Fruit fly (Drosophila melanogaster) whole organism, embryonic: ENCODE data around the gene roq.
A peak's percentile ranks its signal among the peaks of the same experiment; 100 is the strongest.

Experiments used
- CG11398 ChIP-seq: fragments of 200-800 bp; sonication (Bioruptor generic); optimal IDR thresholded peaks from 2 replicates; lab custom pipeline; 2016; ENCODE audit warnings: missing biosample characterization, missing genetic modification characterization
- CG11560 ChIP-seq: fragments of 200-800 bp; sonication (Bioruptor generic); IDR thresholded peaks from 3 replicates; pipeline ENCODE4 v1.3.6; 2022; ENCODE audit warnings: missing biosample characterization, missing genetic modification characterization
- CG12391 ChIP-seq: fragments of 200-800 bp; sonication (Bioruptor generic); optimal IDR thresholded peaks from 3 replicates; lab custom pipeline; 2018; ENCODE audit warnings: missing biosample characterization, mild to moderate bottlenecking, missing genetic modification characterization, moderate library complexity
- CG12769 ChIP-seq: fragments of 200-800 bp; sonication (Bioruptor generic); optimal IDR thresholded peaks from 2 replicates; lab custom pipeline; 2019; ENCODE audit warnings: missing biosample characterization, mild to moderate bottlenecking, missing genetic modification characterization, moderate library complexity
- CG15601 ChIP-seq: fragments of 200-800 bp; sonication (Bioruptor generic); optimal IDR thresholded peaks from 3 replicates; lab custom pipeline; 2019; ENCODE audit warnings: missing biosample characterization, mild to moderate bottlenecking, missing genetic modification characterization, moderate library complexity
- CG17361 ChIP-seq: fragments of 200-800 bp; sonication (Bioruptor generic); IDR thresholded peaks from 3 replicates; pipeline ENCODE4 v1.3.6; 2022; ENCODE audit warnings: missing biosample characterization, missing genetic modification characterization
- CG2875 ChIP-seq: fragments of 200-800 bp; sonication (Bioruptor generic); optimal IDR thresholded peaks from 2 replicates; lab custom pipeline; 2017; ENCODE audit warnings: missing biosample characterization, mild to moderate bottlenecking, missing genetic modification characterization, missing genetic modification reagents
- CG33213 ChIP-seq: fragments of 200-800 bp; sonication (Bioruptor generic); optimal IDR thresholded peaks from 3 replicates; lab custom pipeline; 2016; ENCODE audit warnings: missing biosample characterization, missing genetic modification characterization
- CG3838 ChIP-seq: fragments of 200-800 bp; sonication (Bioruptor generic); optimal IDR thresholded peaks from 3 replicates; lab custom pipeline; 2016; ENCODE audit warnings: missing biosample characterization, missing genetic modification characterization
- CG6254 ChIP-seq: fragments of 200-800 bp; sonication (Bioruptor generic); optimal IDR thresholded peaks from 3 replicates; lab custom pipeline; 2017; ENCODE audit warnings: mild to moderate bottlenecking, missing biosample characterization, missing genetic modification reagents, missing genetic modification characterization
- CG6654 ChIP-seq: fragments of 200-800 bp; sonication (Bioruptor generic); optimal IDR thresholded peaks from 2 replicates; lab custom pipeline; 2017; ENCODE audit warnings: missing biosample characterization, mild to moderate bottlenecking, missing genetic modification characterization
- CG6765 ChIP-seq: fragments of 200-800 bp; sonication (Bioruptor generic); optimal IDR thresholded peaks from 3 replicates; lab custom pipeline; 2017; ENCODE audit warnings: missing biosample characterization, mild to moderate bottlenecking, missing genetic modification characterization
- CG7271 ChIP-seq: fragments of 200-800 bp; sonication (Bioruptor generic); optimal IDR thresholded peaks from 2 replicates; lab custom pipeline; 2018; ENCODE audit warnings: missing biosample characterization, mild to moderate bottlenecking, missing genetic modification characterization, moderate library complexity
- CG7963 ChIP-seq: fragments of 200-800 bp; sonication (Bioruptor generic); IDR thresholded peaks from 3 replicates; pipeline ENCODE4 v1.3.6; 2022; ENCODE audit warnings: missing biosample characterization, missing genetic modification characterization; ENCODE audit not compliant: partially characterized antibody
- CG9437 ChIP-seq: fragments of 200-800 bp; sonication (Bioruptor generic); optimal IDR thresholded peaks from 2 replicates; lab custom pipeline; 2018; ENCODE audit warnings: missing biosample characterization, mild to moderate bottlenecking, missing genetic modification characterization
- Chrac-16 ChIP-seq: fragments of 200-800 bp; sonication (Bioruptor generic); optimal IDR thresholded peaks from 3 replicates; lab custom pipeline; 2016; ENCODE audit warnings: missing biosample characterization, missing genetic modification characterization
- CoRest ChIP-seq: fragments of 200-800 bp; sonication (Bioruptor generic); optimal IDR thresholded peaks from 3 replicates; lab custom pipeline; 2018; ENCODE audit warnings: missing biosample characterization, mild to moderate bottlenecking, missing genetic modification characterization, moderate library complexity
- D ChIP-seq, 2 experiments: fragments of 200-800 bp in 1 of 2; fragments of >200 bp in 1 of 2; sonication (Bioruptor generic) in 1 of 2; optimal IDR thresholded peaks; 2 replicates in 1 of 2; 3 replicates in 1 of 2; lab custom pipeline; 2017; ENCODE audit warnings: mild to moderate bottlenecking in 1 of 2, missing biosample characterization in 1 of 2, missing genetic modification characterization in 1 of 2, missing genetic modification reagents in 1 of 2
- E2f2 ChIP-seq: fragments of 200-800 bp; sonication (Bioruptor generic); IDR thresholded peaks from 2 replicates; pipeline ENCODE4 v1.3.6; 2022; ENCODE audit warnings: missing biosample characterization, missing genetic modification characterization
- Fer2 ChIP-seq: fragments of 200-800 bp; sonication (Bioruptor generic); optimal IDR thresholded peaks from 2 replicates; lab custom pipeline; 2018; ENCODE audit warnings: missing biosample characterization, mild to moderate bottlenecking, missing genetic modification characterization, moderate library complexity
- Hmr ChIP-seq: fragments of 200-800 bp; sonication (Bioruptor generic); optimal IDR thresholded peaks from 3 replicates; lab custom pipeline; 2017; ENCODE audit warnings: mild to moderate bottlenecking, missing biosample characterization, missing genetic modification reagents, missing genetic modification characterization
- Kr ChIP-seq: fragments of 200-800 bp; sonication (Bioruptor generic); optimal IDR thresholded peaks from 2 replicates; lab custom pipeline; 2017; ENCODE audit warnings: missing biosample characterization, mild to moderate bottlenecking, missing genetic modification characterization
- Lim3 ChIP-seq: fragments of 200-800 bp; sonication (Bioruptor generic); IDR thresholded peaks from 2 replicates; pipeline ENCODE4 v1.3.6; 2022; ENCODE audit warnings: missing biosample characterization, missing genetic modification characterization
- Oaz ChIP-seq: fragments of 200-800 bp; sonication (Bioruptor generic); IDR thresholded peaks from 2 replicates; pipeline ENCODE4 v1.3.6; 2022; ENCODE audit warnings: missing biosample characterization, missing genetic modification characterization
- Opbp ChIP-seq: fragments of 200-800 bp; sonication (Bioruptor generic); IDR thresholded peaks from 3 replicates; pipeline ENCODE4 v1.3.6; 2022; ENCODE audit warnings: missing biosample characterization, missing genetic modification characterization; ENCODE audit not compliant: partially characterized antibody
- Optix ChIP-seq: fragments of 200-800 bp; sonication (Bioruptor generic); IDR thresholded peaks from 3 replicates; pipeline ENCODE4 v1.3.6; 2022; ENCODE audit warnings: missing biosample characterization, missing genetic modification characterization
- ab ChIP-seq: fragments of 200-800 bp; sonication (Bioruptor generic); optimal IDR thresholded peaks from 2 replicates; lab custom pipeline; 2016; ENCODE audit warnings: missing biosample characterization, missing genetic modification characterization
- ase ChIP-seq: fragments of 200-800 bp; sonication (Bioruptor generic); IDR thresholded peaks from 3 replicates; pipeline ENCODE4 v1.3.6; 2022; ENCODE audit warnings: missing biosample characterization, missing genetic modification characterization
- bowl ChIP-seq: fragments of 200-800 bp; sonication (Bioruptor generic); IDR thresholded peaks from 2 replicates; pipeline ENCODE4 v1.3.6; 2022; ENCODE audit warnings: missing biosample characterization, missing genetic modification characterization
- corto ChIP-seq: fragments of 200-800 bp; sonication (Bioruptor generic); optimal IDR thresholded peaks from 2 replicates; lab custom pipeline; 2016; ENCODE audit warnings: missing biosample characterization, mild to moderate bottlenecking, missing genetic modification characterization, moderate library complexity
- croc ChIP-seq: fragments of 200-800 bp; sonication (Bioruptor generic); conservative IDR thresholded peaks from 3 replicates; pipeline ENCODE4 v1.3.6; 2022; ENCODE audit warnings: missing biosample characterization, missing genetic modification characterization
- cwo ChIP-seq: fragments of 200-800 bp; sonication (Bioruptor generic); optimal IDR thresholded peaks from 3 replicates; lab custom pipeline; 2017; ENCODE audit warnings: missing biosample characterization, missing genetic modification characterization, mild to moderate bottlenecking, moderate library complexity, missing genetic modification reagents
- dan ChIP-seq: fragments of 200-800 bp; sonication (Bioruptor generic); IDR thresholded peaks from 2 replicates; pipeline ENCODE4 v1.3.6; 2022; ENCODE audit warnings: missing biosample characterization, missing genetic modification characterization
- dimm ChIP-seq: fragments of 200-800 bp; sonication (Bioruptor generic); IDR thresholded peaks from 2 replicates; pipeline ENCODE4 v1.3.6; 2022; ENCODE audit warnings: missing biosample characterization, missing genetic modification characterization
- disco-r ChIP-seq: fragments of 200-800 bp; sonication (Bioruptor generic); optimal IDR thresholded peaks from 2 replicates; lab custom pipeline; 2016; ENCODE audit warnings: missing biosample characterization, missing genetic modification characterization
- dysf ChIP-seq: fragments of 200-800 bp; sonication (Bioruptor generic); IDR thresholded peaks from 3 replicates; pipeline ENCODE4 v1.3.6; 2022; ENCODE audit warnings: missing biosample characterization, missing genetic modification characterization
- exex ChIP-seq: fragments of 200-800 bp; sonication (Bioruptor generic); optimal IDR thresholded peaks from 4 replicates; lab custom pipeline; 2018; ENCODE audit warnings: missing biosample characterization, mild to moderate bottlenecking, missing genetic modification characterization, moderate library complexity
- insv ChIP-seq, 2 experiments: fragments of 200-800 bp; sonication (Bioruptor generic); optimal IDR thresholded peaks; 3 replicates each; lab custom pipeline; 2016 to 2018; ENCODE audit warnings: missing biosample characterization in 2 of 2, missing genetic modification characterization in 2 of 2
- jing ChIP-seq: fragments of 200-800 bp; sonication (Bioruptor generic); optimal IDR thresholded peaks from 2 replicates; lab custom pipeline; 2018; ENCODE audit warnings: missing biosample characterization, mild to moderate bottlenecking, missing genetic modification characterization
- lola ChIP-seq, 3 experiments: fragments of >200 bp in 2 of 3; fragments of 200-800 bp in 1 of 3; sonication (Bioruptor generic) in 1 of 3; optimal IDR thresholded peaks; 2 replicates each; lab custom pipeline; 2017 to 2019; ENCODE audit warnings: missing biosample characterization in 3 of 3, missing genetic modification characterization in 3 of 3, mild to moderate bottlenecking in 1 of 3, moderate library complexity in 1 of 3
- luna ChIP-seq: fragments of 200-800 bp; sonication (Bioruptor generic); optimal IDR thresholded peaks from 2 replicates; lab custom pipeline; 2016; ENCODE audit warnings: missing biosample characterization, missing genetic modification characterization
- nmo ChIP-seq: fragments of 200-800 bp; sonication (Bioruptor generic); optimal IDR thresholded peaks from 2 replicates; lab custom pipeline; 2018; ENCODE audit warnings: missing biosample characterization, mild to moderate bottlenecking, missing genetic modification characterization, moderate library complexity
- pho ChIP-seq: fragments of 200-800 bp; sonication (Bioruptor generic); optimal IDR thresholded peaks from 2 replicates; lab custom pipeline; 2016; ENCODE audit warnings: missing biosample characterization, missing genetic modification characterization
- ranshi ChIP-seq: fragments of 200-800 bp; sonication (Bioruptor generic); IDR thresholded peaks from 2 replicates; pipeline ENCODE4 v1.3.6; 2022; ENCODE audit warnings: missing biosample characterization, missing genetic modification characterization
- row ChIP-seq: fragments of 200-800 bp; sonication (Bioruptor generic); IDR thresholded peaks from 3 replicates; pipeline ENCODE4 v1.3.6; 2022; ENCODE audit warnings: missing biosample characterization, missing genetic modification characterization
- sens ChIP-seq: fragments of 200-800 bp; sonication (Bioruptor generic); peaks from one replicate; lab custom pipeline; 2016; ENCODE audit warnings: missing biosample characterization, missing genetic modification characterization
- sens-2 ChIP-seq: fragments of 200-800 bp; sonication (Bioruptor generic); IDR thresholded peaks from 2 replicates; pipeline ENCODE4 v1.3.6; 2022; ENCODE audit warnings: missing biosample characterization, missing genetic modification characterization
- sna ChIP-seq: fragments of 200-800 bp; sonication (Bioruptor generic); IDR thresholded peaks from 2 replicates; pipeline ENCODE4 v1.3.6; 2022; ENCODE audit warnings: missing biosample characterization, missing genetic modification characterization; ENCODE audit not compliant: partially characterized antibody
- trem ChIP-seq: fragments of 200-800 bp; optimal IDR thresholded peaks from 3 replicates; lab custom pipeline; 2019; ENCODE audit warnings: missing biosample characterization, mild to moderate bottlenecking, missing genetic modification characterization, moderate library complexity

roq gene

dm6 chr3L:16410234-16411119, 32.1 kb upstream of the roq start (continued):
- TF ChIP-seq pho (GFP tag; lab: Kevin White, UChicago) = no peak
- no peak for TF ChIP-seq dimm
- TF ChIP-seq CG9437 = no peak
- TF ChIP-seq trem = no peak
- TF ChIP-seq CG12391 = no peak
- TF ChIP-seq row (GFP tag; lab: Robert Waterston, UW) = peak; percentile 16; the same call in 1 of the 3 replicates
- TF ChIP-seq sna = no peak
- TF ChIP-seq Kr (GFP tag; lab: Kevin White, UChicago) = peak; percentile 89
- TF ChIP-seq D (optimal IDR thresholded peaks at IDR 0.05; lab: Kevin White, UChicago) = peak; percentile 69
- TF ChIP-seq D (GFP tag; optimal IDR thresholded peaks at IDR 0.05; lab: Kevin White, UChicago) = no peak
- no peak for TF ChIP-seq lola (GFP tag; optimal IDR thresholded peaks at IDR 0.05; lab: Kevin White, UChicago)
- TF ChIP-seq CG6254 (GFP tag; lab: Kevin White, UChicago) = no peak
- TF ChIP-seq CG6654 (GFP tag; lab: Kevin White, UChicago) = no peak
- no peak for TF ChIP-seq exex (tag; lab: Kevin White, UChicago)
- TF ChIP-seq E2f2 (GFP tag; lab: Robert Waterston, UW) = no peak
- TF ChIP-seq sens-2 (GFP tag; lab: Robert Waterston, UW) = no peak
- no peak for TF ChIP-seq ase (GFP tag; lab: Robert Waterston, UW)
- TF ChIP-seq luna (GFP tag; lab: Kevin White, UChicago) = no peak
- TF ChIP-seq Opbp (GFP tag; lab: Robert Waterston, UW) = 0 out of 3 replicates have a peak, but pooled peaks have one; percentile 34
- TF ChIP-seq CG11560 (tag; lab: Robert Waterston, UW) = no peak
- no peak for TF ChIP-seq CoRest (tag; lab: Kevin White, UChicago)
- no peak for TF ChIP-seq Hmr
- TF ChIP-seq croc (GFP tag; lab: Robert Waterston, UW) = no peak
- TF ChIP-seq ranshi (GFP tag; lab: Robert Waterston, UW) = no peak
- no peak for TF ChIP-seq Oaz (GFP tag; lab: Robert Waterston, UW)
- TF ChIP-seq jing (GFP tag; lab: Kevin White, UChicago) = no peak
- TF ChIP-seq CG17361 (GFP tag; lab: Robert Waterston, UW) = no peak
- TF ChIP-seq insv (GFP tag; optimal IDR thresholded peaks at IDR 0.05; lab: Kevin White, UChicago) = no peak
- peak; percentile 65 for TF ChIP-seq corto (GFP tag; lab: Kevin White, UChicago)
- no peak for TF ChIP-seq dysf (GFP tag; lab: Robert Waterston, UW)
- TF ChIP-seq bowl (GFP tag; lab: Robert Waterston, UW) = no peak
- TF ChIP-seq CG15601 (tag; lab: Kevin White, UChicago) = no peak
- no peak for TF ChIP-seq CG7963
- TF ChIP-seq dan (GFP tag; lab: Robert Waterston, UW) = no peak
- no peak for TF ChIP-seq CG2875
- TF ChIP-seq CG33213 (GFP tag; lab: Kevin White, UChicago) = no peak
- no peak for TF ChIP-seq Optix (GFP tag; lab: Robert Waterston, UW)
- no peak for TF ChIP-seq Lim3 (GFP tag; lab: Robert Waterston, UW)
- no peak for TF ChIP-seq disco-r (GFP tag; lab: Kevin White, UChicago)
- no peak for TF ChIP-seq CG3838 (GFP tag; lab: Kevin White, UChicago)
- TF ChIP-seq CG11398 (GFP tag; lab: Kevin White, UChicago) = no peak
- no peak for TF ChIP-seq CG12769 (tag; lab: Kevin White, UChicago)
- no peak for TF ChIP-seq nmo (GFP tag; lab: Kevin White, UChicago)
- TF ChIP-seq sens (GFP tag; lab: Kevin White, UChicago) = peak; percentile 80
- no peak for TF ChIP-seq ab (GFP tag; lab: Kevin White, UChicago)
- TF ChIP-seq CG6765 (GFP tag; lab: Kevin White, UChicago) = no peak
- no peak for TF ChIP-seq Chrac-16 (GFP tag; lab: Kevin White, UChicago)
- TF ChIP-seq Fer2 (tag; lab: Kevin White, UChicago) = no peak
- TF ChIP-seq CG7271 = no peak
- no peak for TF ChIP-seq cwo (GFP tag; lab: Kevin White, UChicago)
